Fruit fly (Drosophila melanogaster) whole organism, embryonic: ENCODE data around the gene Or22c.
A peak's percentile ranks its signal among the peaks of the same experiment; 100 is the strongest.

Experiments used
- Awh ChIP-seq: fragments of 200-800 bp; sonication (Bioruptor generic); IDR thresholded peaks from 2 replicates; pipeline ENCODE4, ENCODE4 v1.3.6; 2022; ENCODE audit warnings: missing biosample characterization, missing genetic modification characterization
- B-H2 ChIP-seq: fragments of 200-800 bp; sonication (Bioruptor generic); optimal IDR thresholded peaks from 2 replicates; lab custom pipeline; 2018; ENCODE audit warnings: missing biosample characterization, mild to moderate bottlenecking, missing genetic modification characterization
- Bgb ChIP-seq: fragments of 200-800 bp; sonication (Bioruptor generic); IDR thresholded peaks from 2 replicates; pipeline ENCODE4 v1.3.6; 2022; ENCODE audit warnings: missing biosample characterization, missing genetic modification characterization; ENCODE audit not compliant: partially characterized antibody
- CG10209 ChIP-seq: fragments of 200-800 bp; sonication (Bioruptor generic); optimal IDR thresholded peaks from 3 replicates; lab custom pipeline; 2017; ENCODE audit warnings: missing biosample characterization, mild to moderate bottlenecking, missing genetic modification characterization, missing genetic modification reagents
- CG11085 ChIP-seq: fragments of 200-800 bp; sonication (Bioruptor generic); IDR thresholded peaks from 2 replicates; pipeline ENCODE4 v1.3.6; 2022; ENCODE audit warnings: missing biosample characterization, missing genetic modification characterization
- CG11247 ChIP-seq: fragments of 200-800 bp; sonication (Bioruptor generic); IDR thresholded peaks from 2 replicates; pipeline ENCODE4 v1.3.6; 2022; ENCODE audit warnings: missing biosample characterization, missing genetic modification characterization
- CG11456 ChIP-seq: fragments of 200-800 bp; sonication (Bioruptor generic); IDR thresholded peaks from 3 replicates; pipeline ENCODE4 v1.3.6; 2022; ENCODE audit warnings: missing biosample characterization, missing genetic modification characterization
- CG11695 ChIP-seq: fragments of 200-800 bp; sonication (Bioruptor generic); IDR thresholded peaks from 3 replicates; pipeline ENCODE4 v1.3.6; 2022; ENCODE audit warnings: missing biosample characterization, missing genetic modification characterization
- CG13287 ChIP-seq: fragments of 200-800 bp; sonication (Bioruptor generic); IDR thresholded peaks from 2 replicates; pipeline ENCODE4 v1.3.6; 2022; ENCODE audit warnings: missing biosample characterization, missing genetic modification characterization; ENCODE audit not compliant: partially characterized antibody
- CG18262 ChIP-seq: fragments of 200-800 bp; optimal IDR thresholded peaks from 3 replicates; lab custom pipeline; 2019; ENCODE audit warnings: missing biosample characterization, mild to moderate bottlenecking, missing genetic modification characterization, moderate library complexity
- CG18764 ChIP-seq: fragments of 200-800 bp; sonication (Bioruptor generic); optimal IDR thresholded peaks from 3 replicates; lab custom pipeline; 2016; ENCODE audit warnings: missing biosample characterization, missing genetic modification characterization
- CG2202 ChIP-seq: fragments of 200-800 bp; sonication (Bioruptor generic); optimal IDR thresholded peaks from 2 replicates; lab custom pipeline; 2018; ENCODE audit warnings: missing biosample characterization, mild to moderate bottlenecking, missing genetic modification characterization
- CG30431 ChIP-seq: fragments of 200-800 bp; sonication (Bioruptor generic); optimal IDR thresholded peaks from 2 replicates; lab custom pipeline; 2017; ENCODE audit warnings: missing biosample characterization, missing genetic modification characterization
- CG32767 ChIP-seq: fragments of 200-800 bp; sonication (Bioruptor generic); IDR thresholded peaks from 2 replicates; pipeline ENCODE4 v1.3.6; 2022; ENCODE audit warnings: missing biosample characterization, missing genetic modification characterization
- CG3838 ChIP-seq: fragments of 200-800 bp; sonication (Bioruptor generic); optimal IDR thresholded peaks from 3 replicates; lab custom pipeline; 2016; ENCODE audit warnings: missing biosample characterization, missing genetic modification characterization
- CG4820 ChIP-seq: fragments of 200-800 bp; sonication (Bioruptor generic); optimal IDR thresholded peaks from 3 replicates; lab custom pipeline; 2016; ENCODE audit warnings: missing biosample characterization, missing genetic modification characterization
- CG4854 ChIP-seq: fragments of 200-800 bp; sonication (Bioruptor generic); optimal IDR thresholded peaks from 2 replicates; lab custom pipeline; 2016; ENCODE audit warnings: missing biosample characterization, missing genetic modification characterization, inconsistent platforms
- CG5180 ChIP-seq: fragments of 200-800 bp; sonication (Bioruptor generic); optimal IDR thresholded peaks from 3 replicates; lab custom pipeline; 2017; ENCODE audit warnings: missing biosample characterization, missing genetic modification characterization, mild to moderate bottlenecking, moderate library complexity, missing genetic modification reagents
- CG5245 ChIP-seq: fragments of 200-800 bp; sonication (Bioruptor generic); optimal IDR thresholded peaks from 3 replicates; lab custom pipeline; 2016; ENCODE audit warnings: missing biosample characterization, missing genetic modification characterization
- CG6175 ChIP-seq: fragments of 200-800 bp; sonication (Bioruptor generic); IDR thresholded peaks from 3 replicates; pipeline ENCODE4 v1.3.6; 2022; ENCODE audit warnings: missing biosample characterization, missing genetic modification characterization
- CG7745 ChIP-seq: fragments of 200-800 bp; sonication (Bioruptor generic); optimal IDR thresholded peaks from 2 replicates; lab custom pipeline; 2018; ENCODE audit warnings: missing biosample characterization, mild to moderate bottlenecking, missing genetic modification characterization, moderate library complexity
- CG8478 ChIP-seq: fragments of >200 bp; optimal IDR thresholded peaks from 2 replicates; lab custom pipeline; 2018
- CHES-1-like ChIP-seq: fragments of 200-800 bp; sonication (Bioruptor generic); optimal IDR thresholded peaks from 2 replicates; lab custom pipeline; 2016; ENCODE audit warnings: missing biosample characterization, missing genetic modification characterization
- CTCF ChIP-seq: fragments of 200-800 bp; sonication (Bioruptor generic); optimal IDR thresholded peaks from 2 replicates; lab custom pipeline; 2017; ENCODE audit warnings: missing biosample characterization, mild to moderate bottlenecking, missing genetic modification characterization, moderate library complexity
- D19B ChIP-seq: fragments of 200-800 bp; sonication (Bioruptor generic); optimal IDR thresholded peaks from 2 replicates; lab custom pipeline; 2017; ENCODE audit warnings: missing biosample characterization, mild to moderate bottlenecking, missing genetic modification characterization
- H15 ChIP-seq: fragments of 200-800 bp; sonication (Bioruptor generic); IDR thresholded peaks from 3 replicates; pipeline ENCODE4 v1.3.6; 2022; ENCODE audit warnings: missing biosample characterization, missing genetic modification characterization
- Hand ChIP-seq: fragments of 200-800 bp; sonication (Bioruptor generic); optimal IDR thresholded peaks from 2 replicates; lab custom pipeline; 2017; ENCODE audit warnings: mild to moderate bottlenecking, missing biosample characterization, missing genetic modification reagents, missing genetic modification characterization
- NK7.1 ChIP-seq: fragments of 200-800 bp; sonication (Bioruptor generic); optimal IDR thresholded peaks from 3 replicates; lab custom pipeline; 2016; ENCODE audit warnings: missing biosample characterization, missing genetic modification characterization
- NfI ChIP-seq: fragments of 200-800 bp; sonication (Bioruptor generic); optimal IDR thresholded peaks from 3 replicates; lab custom pipeline; 2018; ENCODE audit warnings: missing biosample characterization, mild to moderate bottlenecking, missing genetic modification characterization, moderate library complexity
- Rfx ChIP-seq: fragments of 200-800 bp; sonication (Bioruptor generic); IDR thresholded peaks from 2 replicates; pipeline ENCODE4 v1.3.6; 2022; ENCODE audit warnings: missing biosample characterization, missing genetic modification characterization
- Six4 ChIP-seq: fragments of 200-800 bp; sonication (Bioruptor generic); optimal IDR thresholded peaks from 2 replicates; lab custom pipeline; 2016; ENCODE audit warnings: missing biosample characterization, missing genetic modification characterization
- Sry-δ ChIP-seq: fragments of 200-800 bp; sonication (Bioruptor generic); optimal IDR thresholded peaks from 2 replicates; lab custom pipeline; 2016; ENCODE audit warnings: missing biosample characterization, missing genetic modification characterization
- Usf ChIP-seq: fragments of 200-800 bp; sonication (Bioruptor generic); optimal IDR thresholded peaks from 2 replicates; lab custom pipeline; 2017; ENCODE audit warnings: missing genotype, missing biosample characterization, missing genetic modification characterization
- Xbp1 ChIP-seq: fragments of 200-800 bp; sonication (Bioruptor generic); optimal IDR thresholded peaks from 3 replicates; lab custom pipeline; 2016; ENCODE audit warnings: missing biosample characterization, mild to moderate bottlenecking, missing genetic modification characterization
- YL-1 ChIP-seq: fragments of 200-800 bp; sonication (Bioruptor generic); optimal IDR thresholded peaks from 3 replicates; lab custom pipeline; 2017; ENCODE audit warnings: missing biosample characterization, mild to moderate bottlenecking, missing genetic modification characterization
- crol ChIP-seq: fragments of 200-800 bp; sonication (Bioruptor generic); IDR thresholded peaks from 2 replicates; pipeline ENCODE4 v1.3.6; 2022; ENCODE audit warnings: missing biosample characterization, missing genetic modification characterization
- esg ChIP-seq: fragments of 200-800 bp; sonication (Bioruptor generic); conservative IDR thresholded peaks from 2 replicates; pipeline ENCODE4 v1.3.6; 2022; ENCODE audit warnings: missing biosample characterization, missing genetic modification characterization
- gem ChIP-seq: fragments of 200-800 bp; sonication (Bioruptor generic); optimal IDR thresholded peaks from 2 replicates; lab custom pipeline; 2019; ENCODE audit warnings: missing biosample characterization, mild to moderate bottlenecking, missing genetic modification characterization, moderate library complexity
- gro ChIP-seq: fragments of 200-800 bp; sonication (Bioruptor generic); optimal IDR thresholded peaks from 2 replicates; lab custom pipeline; 2016; ENCODE audit warnings: missing biosample characterization, missing genetic modification characterization
- hkb ChIP-seq, 2 experiments: fragments of 200-800 bp in 1 of 2; fragments of >200 bp in 1 of 2; sonication (Bioruptor generic) in 1 of 2; IDR thresholded peaks in 1 of 2; optimal IDR thresholded peaks in 1 of 2; 2 replicates each; pipeline versions ENCODE4 v1.3.6 to Lab custom; 2017 to 2022; ENCODE audit warnings: missing biosample characterization in 1 of 2, missing genetic modification characterization in 1 of 2
- kah ChIP-seq: fragments of 200-800 bp; sonication (Bioruptor generic); optimal IDR thresholded peaks from 2 replicates; lab custom pipeline; 2018; ENCODE audit warnings: missing biosample characterization, mild to moderate bottlenecking, missing genetic modification characterization
- mam ChIP-seq: fragments of 200-800 bp; sonication (Bioruptor generic); optimal IDR thresholded peaks from 3 replicates; lab custom pipeline; 2016; ENCODE audit warnings: missing biosample characterization, missing genetic modification characterization
- mld ChIP-seq: fragments of 200-800 bp; sonication (Bioruptor generic); IDR thresholded peaks from 3 replicates; pipeline ENCODE4 v1.3.6; 2022; ENCODE audit warnings: missing biosample characterization, missing genetic modification characterization; ENCODE audit not compliant: partially characterized antibody
- nerfin-2 ChIP-seq: fragments of 200-800 bp; sonication (Bioruptor generic); IDR thresholded peaks from 2 replicates; pipeline ENCODE4 v1.3.6; 2022; ENCODE audit warnings: missing biosample characterization, missing genetic modification characterization; ENCODE audit not compliant: partially characterized antibody
- oc ChIP-seq: fragments of 200-800 bp; sonication (Bioruptor generic); optimal IDR thresholded peaks from 2 replicates; lab custom pipeline; 2018; ENCODE audit warnings: missing biosample characterization, mild to moderate bottlenecking, missing genetic modification characterization, moderate library complexity
- p53 ChIP-seq: fragments of 200-800 bp; sonication (Bioruptor generic); optimal IDR thresholded peaks from 2 replicates; lab custom pipeline; 2016; ENCODE audit warnings: missing biosample characterization, missing genetic modification characterization
- pan ChIP-seq, 4 experiments: fragments of >200 bp in 3 of 4; fragments of 200-800 bp in 1 of 4; sonication (Bioruptor generic) in 1 of 4; optimal IDR thresholded peaks in 3 of 4; IDR thresholded peaks in 1 of 4; 2 replicates each; pipeline versions ENCODE4 v1.3.6 to Lab custom; 2017 to 2022; ENCODE audit warnings: missing biosample characterization in 2 of 4, missing genetic modification characterization in 2 of 4, mixed read lengths in 1 of 4
- ranshi ChIP-seq: fragments of 200-800 bp; sonication (Bioruptor generic); IDR thresholded peaks from 2 replicates; pipeline ENCODE4 v1.3.6; 2022; ENCODE audit warnings: missing biosample characterization, missing genetic modification characterization
- sd ChIP-seq: fragments of 200-800 bp; sonication (Bioruptor generic); optimal IDR thresholded peaks from 3 replicates; lab custom pipeline; 2018; ENCODE audit warnings: missing biosample characterization, mild to moderate bottlenecking, missing genetic modification characterization, moderate library complexity
- slou ChIP-seq: fragments of 200-800 bp; sonication (Bioruptor generic); optimal IDR thresholded peaks from 3 replicates; lab custom pipeline; 2016; ENCODE audit warnings: missing biosample characterization, missing genetic modification characterization
- tgo ChIP-seq: fragments of 200-800 bp; sonication (Bioruptor generic); IDR thresholded peaks from 3 replicates; pipeline ENCODE4 v1.3.6; 2022; ENCODE audit warnings: missing biosample characterization, missing genetic modification characterization
- z ChIP-seq: fragments of 200-800 bp; sonication (Bioruptor generic); IDR thresholded peaks from 3 replicates; pipeline ENCODE4 v1.3.6; 2022; ENCODE audit warnings: missing biosample characterization, missing genetic modification characterization

The Or22c gene

DNA sequence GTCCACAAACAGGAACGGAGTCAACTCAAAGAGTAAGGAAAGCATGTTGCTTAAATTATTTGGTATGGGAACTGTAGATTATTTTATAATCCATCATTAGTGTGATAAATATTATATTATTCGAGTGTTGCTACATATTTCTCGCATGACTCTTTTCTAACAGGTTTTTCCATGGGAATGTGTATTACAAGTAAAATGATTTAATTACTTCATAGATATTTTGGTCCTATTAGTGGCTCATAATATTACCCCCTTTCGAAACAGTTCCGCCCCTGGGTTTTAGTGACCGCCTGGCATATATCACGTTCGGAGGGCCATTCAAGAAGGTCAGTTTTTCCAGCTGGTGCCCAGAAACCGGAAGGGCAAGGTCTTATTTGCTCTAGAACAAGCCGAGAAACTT is 22.3 kb upstream of the Or22c start (continued):
- TF ChIP-seq CG11085, result no peak
- TF ChIP-seq p53 (GFP tag; lab: Kevin White, UChicago), result no peak
- TF ChIP-seq CG18764, result no peak
- no peak for TF ChIP-seq CG11247 (GFP tag; lab: Robert Waterston, UW)
- no peak for TF ChIP-seq Hand (GFP tag; lab: Kevin White, UChicago)
- peak; percentile 58 for TF ChIP-seq CG18262 (tag; lab: Kevin White, UChicago)
- TF ChIP-seq slou (GFP tag; lab: Kevin White, UChicago), result no peak
- no peak for TF ChIP-seq mam (GFP tag; lab: Kevin White, UChicago)
- no peak for TF ChIP-seq CG4854 (GFP tag; lab: Kevin White, UChicago)
- no peak for TF ChIP-seq CG32767 (GFP tag; lab: Robert Waterston, UW)
- no peak for TF ChIP-seq Six4
- TF ChIP-seq Bgb, result no peak
- TF ChIP-seq CG30431, result no peak
- TF ChIP-seq CG11456, result no peak
- TF ChIP-seq esg (GFP tag; lab: Robert Waterston, UW), result no peak
- TF ChIP-seq CG8478 (lab: Kevin White, UChicago), result no peak
- TF ChIP-seq crol (GFP tag; lab: Robert Waterston, UW), result no peak
- TF ChIP-seq CG2202 (tag; lab: Kevin White, UChicago), result no peak
- no peak for TF ChIP-seq ranshi (GFP tag; lab: Robert Waterston, UW)
- TF ChIP-seq Rfx (GFP tag; lab: Robert Waterston, UW), result peak; percentile 46; the same call in 1 of the 2 replicates
- TF ChIP-seq B-H2 (GFP tag; lab: Kevin White, UChicago), result no peak
- TF ChIP-seq z, result no peak
- TF ChIP-seq gem (tag; lab: Kevin White, UChicago), result no peak
- no peak for TF ChIP-seq NK7.1 (GFP tag; lab: Kevin White, UChicago)
- no peak for TF ChIP-seq CG5180 (GFP tag; lab: Kevin White, UChicago)
- no peak for TF ChIP-seq nerfin-2 (GFP tag; lab: Robert Waterston, UW)
- TF ChIP-seq NfI, result no peak
- TF ChIP-seq H15 (GFP tag; lab: Robert Waterston, UW), result no peak
- no peak for TF ChIP-seq gro (GFP tag; lab: Kevin White, UChicago)
- no peak for TF ChIP-seq oc (tag; lab: Kevin White, UChicago)
- TF ChIP-seq CHES-1-like (GFP tag; lab: Kevin White, UChicago), result no peak
- no peak for TF ChIP-seq YL-1 (GFP tag; lab: Kevin White, UChicago)
- no peak for TF ChIP-seq tgo (GFP tag; lab: Robert Waterston, UW)
- no peak for TF ChIP-seq Usf (GFP tag; lab: Kevin White, UChicago)
- TF ChIP-seq CG7745, result no peak
- TF ChIP-seq CG4820 (GFP tag; lab: Kevin White, UChicago), result peak; percentile 18
- TF ChIP-seq pan (optimal IDR thresholded peaks at IDR 0.05; lab: Kevin White, UChicago), result no peak
- TF ChIP-seq pan (GFP tag; optimal IDR thresholded peaks at IDR 0.05 in 1 of 2, IDR thresholded peaks at IDR 0.05 in 1 of 2), result no peak
- no peak for TF ChIP-seq Awh (GFP tag; lab: Robert Waterston, UW)
- no peak for TF ChIP-seq Xbp1 (GFP tag; lab: Kevin White, UChicago)
- no peak for TF ChIP-seq D19B
- no peak for TF ChIP-seq kah (GFP tag; lab: Kevin White, UChicago)
- TF ChIP-seq CG13287 (GFP tag; lab: Robert Waterston, UW), result no peak
- TF ChIP-seq CG6175, result no peak
- TF ChIP-seq CG11695 (GFP tag; lab: Robert Waterston, UW), result no peak
- TF ChIP-seq sd (tag; lab: Kevin White, UChicago), result no peak
- no peak for TF ChIP-seq Sry-δ (GFP tag; lab: Kevin White, UChicago)
- TF ChIP-seq CG5245, result no peak
- TF ChIP-seq mld (GFP tag; lab: Robert Waterston, UW), result no peak
- no peak for TF ChIP-seq hkb (optimal IDR thresholded peaks at IDR 0.05; lab: Kevin White, UChicago)
- TF ChIP-seq hkb (GFP tag; IDR thresholded peaks at IDR 0.05; lab: Robert Waterston, UW), result no peak
- TF ChIP-seq CG10209 (GFP tag; lab: Kevin White, UChicago), result peak; percentile 3
- TF ChIP-seq CTCF (GFP tag; lab: Kevin White, UChicago), result no peak
- TF ChIP-seq CG3838, result no peak
